Worm (Caenorhabditis elegans): ENCODE measurements around the gene Y47D3B.3.
A peak's percentile ranks its signal among the peaks of the same experiment; 100 is the strongest.

The Y47D3B.3 gene

DNA sequence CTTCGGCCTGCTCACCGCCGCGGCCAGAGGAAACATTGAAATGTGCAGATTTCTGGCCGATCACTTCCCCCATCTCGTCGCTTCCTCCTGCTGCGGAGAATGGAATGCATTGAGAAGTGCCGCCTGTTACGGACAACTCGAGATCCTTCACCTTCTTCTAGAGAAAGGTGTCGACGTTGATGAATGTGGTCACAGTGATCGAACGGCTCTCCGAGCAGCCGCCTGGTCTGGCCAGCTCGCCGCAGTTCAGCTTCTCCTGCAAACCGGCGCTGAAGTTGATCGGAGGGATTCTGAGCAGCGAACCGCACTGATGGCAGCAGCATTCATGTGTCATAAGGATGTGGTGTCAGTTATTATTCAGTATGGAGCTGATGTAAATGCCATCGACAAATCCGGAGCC is 34.7 kb upstream of the Y47D3B.3 start:
- TF ChIP-seq ref-1 (GFP tag; conservative IDR thresholded peaks at IDR 0.05) (no peak), flt-1 (GFP tag; IDR thresholded peaks at IDR 0.05) (no peak), klf-2 (GFP tag; conservative IDR thresholded peaks at IDR 0.05) (no peak)

DNA sequence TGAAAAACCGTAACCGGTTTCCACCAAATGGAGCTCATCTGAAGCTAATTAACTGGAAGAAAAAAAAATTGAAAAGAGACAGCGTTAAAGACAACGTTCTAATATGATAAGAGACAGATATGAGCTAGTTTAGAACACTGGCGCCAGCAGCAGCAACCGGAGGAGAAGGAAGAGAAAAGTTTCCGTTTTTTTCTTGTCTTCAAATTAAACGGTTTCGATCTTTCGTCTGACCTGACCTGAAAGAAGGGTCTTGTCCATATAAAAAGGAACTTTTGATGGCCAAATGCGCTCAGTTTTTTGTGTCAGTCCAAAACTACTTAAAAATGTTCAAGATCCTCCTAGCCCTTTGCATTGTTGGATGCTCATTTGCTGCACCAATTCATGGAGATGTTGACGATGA is 31.1 kb upstream of the Y47D3B.3 start, which contains the start of gene T28D6.3:
T28D6.3 (plus strand) TSS at position 301 of the 400 bp plus-strand sequence.
- no peak for TF ChIP-seq tab-1 (GFP tag; IDR thresholded peaks at IDR 0.05)
- TF ChIP-seq klf-2 (GFP tag; conservative IDR thresholded peaks at IDR 0.05) = no peak
- TF ChIP-seq ref-1 (GFP tag; conservative IDR thresholded peaks at IDR 0.05) = no peak
- no peak for TF ChIP-seq T22C8.4 (GFP tag; IDR thresholded peaks at IDR 0.05)
- no peak for TF ChIP-seq ztf-23 (GFP tag; IDR thresholded peaks at IDR 0.05)
- no peak for TF ChIP-seq med-1 (GFP tag; optimal IDR thresholded peaks at IDR 0.05; ENCODE audit: insufficient read depth)
- no peak for TF ChIP-seq cog-1 (tag; optimal IDR thresholded peaks at IDR 0.05)

DNA sequence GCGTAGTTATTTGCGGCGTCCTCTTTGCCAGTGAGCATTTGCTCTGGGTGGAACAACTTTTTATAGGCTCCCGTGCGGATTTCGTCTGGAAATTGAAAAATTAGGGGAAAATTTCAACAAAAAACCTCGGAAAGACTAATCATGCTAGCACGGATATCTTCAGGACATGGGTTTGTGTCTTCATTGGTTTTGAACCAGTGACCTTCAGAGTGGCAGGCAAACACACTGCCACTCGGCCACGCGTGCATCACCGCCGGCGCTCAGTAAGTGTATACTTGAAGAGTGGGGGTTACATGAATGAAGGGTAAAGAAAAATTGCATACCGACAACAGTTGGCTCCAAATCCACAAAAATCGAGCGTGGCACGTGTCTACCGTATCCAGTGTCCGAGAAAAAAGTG is 26.4 kb upstream of the Y47D3B.3 start:
- TF ChIP-seq flt-1 (GFP tag; IDR thresholded peaks at IDR 0.05) = peak; percentile 96
- TF ChIP-seq klf-2 (GFP tag; conservative IDR thresholded peaks at IDR 0.05) = peak; percentile 93
- TF ChIP-seq tab-1 (GFP tag; IDR thresholded peaks at IDR 0.05) = peak; percentile 95
- TF ChIP-seq cog-1 (tag; optimal IDR thresholded peaks at IDR 0.05) = peak; percentile 83
- peak; percentile 93 for TF ChIP-seq ztf-23 (GFP tag; IDR thresholded peaks at IDR 0.05)
- peak; percentile 87 for TF ChIP-seq T22C8.4 (GFP tag; IDR thresholded peaks at IDR 0.05)
- TF ChIP-seq ztf-29 (GFP tag; IDR thresholded peaks at IDR 0.05) = peak; percentile 91
- peak; percentile 14 for TF ChIP-seq med-1 (GFP tag; optimal IDR thresholded peaks at IDR 0.05; ENCODE audit: insufficient read depth)
- TF ChIP-seq ref-1 (GFP tag; conservative IDR thresholded peaks at IDR 0.05) = peak; percentile 95

DNA sequence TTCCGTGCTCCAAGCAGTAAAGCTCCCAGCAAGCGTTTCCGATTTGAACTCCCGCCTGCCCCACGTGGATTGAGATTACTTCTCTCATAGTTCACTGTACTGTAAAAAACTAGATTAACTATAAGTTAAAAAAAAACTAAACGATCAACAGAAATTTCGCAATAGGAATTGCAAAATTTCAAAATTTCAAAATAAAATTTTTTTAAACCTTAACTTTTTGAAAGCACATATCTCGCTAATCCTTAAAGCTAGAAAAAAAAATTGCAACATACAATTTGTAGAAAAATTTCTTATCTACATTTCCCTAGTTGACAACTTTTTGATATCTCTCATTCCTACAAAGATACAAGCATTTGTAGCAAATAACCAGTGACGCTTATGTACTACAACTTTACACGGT is 25.9 kb upstream of the Y47D3B.3 start, which contains the start of gene tba-7:
tba-7 (minus strand) TSS at position 101 of the 400 bp plus-strand sequence.
- TF ChIP-seq T22C8.4 (GFP tag; IDR thresholded peaks at IDR 0.05) = no peak
- TF ChIP-seq ref-1 (GFP tag; conservative IDR thresholded peaks at IDR 0.05) = no peak
- no peak for TF ChIP-seq tab-1 (GFP tag; IDR thresholded peaks at IDR 0.05)
- TF ChIP-seq cog-1 (tag; optimal IDR thresholded peaks at IDR 0.05) = no peak
- TF ChIP-seq ztf-23 (GFP tag; IDR thresholded peaks at IDR 0.05) = no peak
- no peak for TF ChIP-seq klf-2 (GFP tag; conservative IDR thresholded peaks at IDR 0.05)
- TF ChIP-seq ztf-29 (GFP tag; IDR thresholded peaks at IDR 0.05) = no peak
- no peak for TF ChIP-seq flt-1 (GFP tag; IDR thresholded peaks at IDR 0.05)
- no peak for TF ChIP-seq med-1 (GFP tag; optimal IDR thresholded peaks at IDR 0.05; ENCODE audit: insufficient read depth)

DNA sequence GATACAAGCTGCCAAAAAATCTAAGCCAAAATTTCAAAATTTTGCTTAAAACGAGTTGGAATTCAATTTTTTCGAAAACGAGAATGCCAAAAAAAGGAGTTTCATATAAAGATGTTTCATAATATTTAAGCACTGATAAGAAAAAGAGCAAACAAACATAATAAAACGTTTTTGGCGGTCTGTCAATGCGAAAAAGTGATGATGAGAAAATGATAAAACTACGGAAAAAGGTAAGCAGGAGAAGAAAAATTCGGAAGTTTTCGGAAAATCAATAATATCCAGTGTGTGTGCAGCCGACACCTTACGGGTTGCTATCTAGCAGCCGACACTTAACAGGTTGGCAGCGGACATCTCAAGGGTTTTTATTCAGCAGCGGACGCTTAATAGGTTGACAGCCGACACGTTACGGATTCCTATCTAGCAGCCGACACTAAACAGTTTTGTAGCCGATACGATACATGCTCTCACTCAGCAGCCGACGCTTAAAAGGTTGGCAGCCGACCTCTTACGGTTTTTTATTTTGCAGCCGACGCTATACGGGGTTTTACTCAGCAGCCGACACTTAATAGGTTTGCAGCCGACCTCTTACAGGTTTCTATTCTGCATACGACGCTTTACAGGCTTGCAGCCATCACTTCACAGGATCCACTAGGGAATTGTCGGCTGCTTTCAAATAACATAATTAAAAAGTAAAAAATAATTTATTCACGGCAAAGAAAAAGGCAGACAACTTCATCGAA is 25.2 kb upstream of the Y47D3B.3 start:
- TF ChIP-seq klf-2 (GFP tag; conservative IDR thresholded peaks at IDR 0.05) (no peak), ztf-29 (GFP tag; IDR thresholded peaks at IDR 0.05) (no peak), cog-1 (tag; optimal IDR thresholded peaks at IDR 0.05) (no peak), med-1 (GFP tag; optimal IDR thresholded peaks at IDR 0.05; ENCODE audit: insufficient read depth) (no peak), flt-1 (GFP tag; IDR thresholded peaks at IDR 0.05) (no peak), tab-1 (GFP tag; IDR thresholded peaks at IDR 0.05) (no peak)

DNA sequence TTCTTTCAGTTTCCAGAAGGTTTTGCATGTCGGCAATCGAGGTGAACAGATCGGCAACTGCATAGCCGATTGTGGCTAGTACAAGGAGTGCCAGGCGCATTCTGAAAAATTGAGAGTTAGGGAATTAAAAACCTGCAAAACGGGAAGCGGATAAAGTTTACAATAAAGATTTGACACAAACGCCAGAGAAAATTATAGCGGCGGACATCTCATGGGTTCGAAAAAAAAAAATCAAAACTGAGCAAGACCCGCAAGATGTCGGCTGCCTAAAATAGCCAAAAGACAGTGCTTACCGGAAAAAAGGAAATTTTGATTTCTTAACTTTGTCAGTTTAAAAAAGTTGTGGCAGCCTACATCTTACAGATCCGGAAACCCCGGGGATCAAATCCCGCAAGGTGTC is 19.7 kb upstream of the Y47D3B.3 start, which contains the start of gene dpy-18:
dpy-18 (minus strand) TSS at position 101 of the 400 bp plus-strand sequence.
- TF ChIP-seq ref-1 (GFP tag; conservative IDR thresholded peaks at IDR 0.05) (no peak), tab-1 (GFP tag; IDR thresholded peaks at IDR 0.05) (no peak), med-1 (GFP tag; optimal IDR thresholded peaks at IDR 0.05; ENCODE audit: insufficient read depth) (no peak), ztf-29 (GFP tag; IDR thresholded peaks at IDR 0.05) (no peak), T22C8.4 (GFP tag; IDR thresholded peaks at IDR 0.05) (no peak), ztf-23 (GFP tag; IDR thresholded peaks at IDR 0.05) (no peak), klf-2 (GFP tag; conservative IDR thresholded peaks at IDR 0.05) (no peak), flt-1 (GFP tag; IDR thresholded peaks at IDR 0.05) (no peak), cog-1 (tag; optimal IDR thresholded peaks at IDR 0.05) (no peak)

DNA sequence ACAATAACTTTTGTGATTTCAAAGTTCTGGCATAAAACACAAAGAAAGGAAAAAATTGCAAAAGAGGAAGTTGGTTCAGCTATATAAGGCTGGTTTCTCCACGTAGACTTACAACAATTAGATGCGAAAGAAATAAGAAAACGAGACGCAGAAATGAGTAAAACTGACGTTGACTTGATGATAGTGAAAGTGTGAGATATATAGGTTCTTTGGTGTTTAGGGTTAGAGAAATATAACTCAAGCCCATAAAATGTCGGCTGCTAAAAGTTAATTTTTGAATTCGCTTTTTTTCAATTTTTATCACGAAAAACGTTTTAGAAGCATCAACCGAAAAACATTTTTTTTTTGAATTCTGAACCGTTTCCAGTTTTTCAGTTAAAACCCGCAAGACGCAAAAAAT is 19.1 kb upstream of the Y47D3B.3 start:
- TF ChIP-seq tab-1 (GFP tag; IDR thresholded peaks at IDR 0.05) (no peak), ztf-29 (GFP tag; IDR thresholded peaks at IDR 0.05) (no peak), cog-1 (tag; optimal IDR thresholded peaks at IDR 0.05) (no peak), klf-2 (GFP tag; conservative IDR thresholded peaks at IDR 0.05) (no peak), T22C8.4 (GFP tag; IDR thresholded peaks at IDR 0.05) (no peak), ztf-23 (GFP tag; IDR thresholded peaks at IDR 0.05) (no peak), ref-1 (GFP tag; conservative IDR thresholded peaks at IDR 0.05) (no peak), med-1 (GFP tag; optimal IDR thresholded peaks at IDR 0.05; ENCODE audit: insufficient read depth) (no peak), flt-1 (GFP tag; IDR thresholded peaks at IDR 0.05) (no peak)

DNA sequence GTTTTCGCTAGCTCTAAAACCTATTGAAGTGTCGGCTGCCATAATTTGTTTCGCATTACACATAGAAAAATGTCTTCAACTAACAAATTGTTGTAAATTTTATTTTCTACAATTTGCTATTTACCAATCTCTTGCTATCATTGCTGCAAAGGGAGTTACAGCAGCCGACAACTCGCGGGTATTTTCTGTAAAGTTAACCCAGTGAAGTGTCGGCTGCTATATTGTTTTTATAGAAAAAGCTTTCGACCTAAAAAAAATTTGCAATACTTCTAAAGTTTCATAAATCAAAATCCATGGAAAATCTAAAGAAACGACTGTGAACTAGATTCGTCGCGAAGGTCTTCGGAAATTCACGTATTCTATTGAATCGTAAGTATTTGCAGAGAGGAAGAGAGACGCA is 18.7 kb upstream of the Y47D3B.3 start:
- no peak for TF ChIP-seq flt-1 (GFP tag; IDR thresholded peaks at IDR 0.05)
- no peak for TF ChIP-seq klf-2 (GFP tag; conservative IDR thresholded peaks at IDR 0.05)
- TF ChIP-seq tab-1 (GFP tag; IDR thresholded peaks at IDR 0.05) = no peak

DNA sequence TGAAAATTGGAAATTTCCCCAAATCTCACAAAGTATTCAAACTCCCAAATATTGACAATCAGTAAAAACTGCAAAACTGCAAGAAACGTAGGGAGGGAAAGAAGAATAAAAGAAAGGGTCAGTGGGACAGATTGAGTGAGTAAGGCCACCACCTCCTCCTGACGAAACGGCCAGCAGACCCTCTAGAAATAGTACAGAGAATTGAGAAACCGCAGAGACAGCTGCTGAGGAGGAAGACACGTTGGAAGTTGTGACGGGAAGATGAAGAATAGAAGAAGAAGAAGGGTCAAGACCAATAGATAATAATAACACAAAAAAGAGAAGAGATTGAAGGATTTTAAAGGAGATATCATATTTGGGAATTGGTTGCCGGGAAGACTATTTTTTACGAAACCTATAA is 17.0 kb upstream of the Y47D3B.3 start:
- TF ChIP-seq med-1 (GFP tag; optimal IDR thresholded peaks at IDR 0.05; ENCODE audit: insufficient read depth) (no peak), klf-2 (GFP tag; conservative IDR thresholded peaks at IDR 0.05) (no peak), tab-1 (GFP tag; IDR thresholded peaks at IDR 0.05) (no peak), T22C8.4 (GFP tag; IDR thresholded peaks at IDR 0.05) (no peak), flt-1 (GFP tag; IDR thresholded peaks at IDR 0.05) (no peak), ztf-23 (GFP tag; IDR thresholded peaks at IDR 0.05) (no peak), ref-1 (GFP tag; conservative IDR thresholded peaks at IDR 0.05) (no peak), ztf-29 (GFP tag; IDR thresholded peaks at IDR 0.05) (no peak), cog-1 (tag; optimal IDR thresholded peaks at IDR 0.05) (no peak)

DNA sequence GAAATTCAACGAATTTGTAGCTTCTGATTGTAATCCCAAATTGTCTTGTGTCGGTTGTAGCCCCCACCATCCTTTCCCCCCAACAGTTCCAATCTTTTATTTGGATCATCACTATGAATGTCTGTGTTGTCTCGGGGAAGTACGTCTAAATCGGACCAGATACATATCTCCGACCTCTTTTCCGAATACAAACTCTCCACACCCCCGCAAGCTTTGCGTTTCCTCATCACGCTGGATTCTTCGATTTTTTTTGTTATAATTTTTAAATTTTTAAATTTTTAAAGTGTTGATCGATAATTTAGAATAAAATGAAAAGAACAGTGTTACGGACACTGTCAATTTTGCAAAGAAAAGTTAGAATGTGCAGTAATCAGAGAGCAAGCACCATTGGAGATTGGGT is 15.7 kb upstream of the Y47D3B.3 start, which contains the start of gene subs-4:
subs-4 (plus strand) TSS at position 301 of the 400 bp plus-strand sequence.
- no peak for TF ChIP-seq klf-2 (GFP tag; conservative IDR thresholded peaks at IDR 0.05)
